Worm (Caenorhabditis elegans): Measurements from ENCODE around the gene E04F6.15.
A peak's percentile ranks its signal among the peaks of the same experiment; 100 is the strongest.

The E04F6.15 gene

DNA sequence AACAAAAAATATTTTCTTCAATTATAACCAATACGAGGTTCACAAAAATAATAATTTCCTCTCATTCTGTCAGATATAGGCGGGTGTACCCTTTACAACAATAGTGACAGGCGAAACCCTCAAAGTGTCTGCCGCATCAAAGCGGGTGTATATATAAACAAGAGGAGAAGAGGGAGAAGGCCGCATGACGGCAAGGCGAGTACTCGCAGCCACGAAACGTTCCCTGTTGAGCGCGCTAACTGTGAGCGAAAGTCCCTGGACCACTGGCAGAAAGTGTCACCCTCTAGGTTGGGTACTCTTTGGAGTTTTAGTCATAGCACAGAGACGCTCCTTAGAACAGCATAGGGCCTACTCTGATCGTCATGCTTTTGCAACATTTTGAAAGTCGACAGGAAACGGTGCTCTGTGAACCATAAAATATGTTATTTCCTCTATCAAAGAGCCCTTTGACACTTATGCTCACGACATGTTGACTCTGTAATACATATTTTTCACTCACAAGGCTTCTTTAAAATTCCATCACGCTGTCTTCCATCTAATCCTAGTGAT is 10.0 kb downstream of the E04F6.15 start, which contains the start of gene pcrg-1 (continued):
- TF ChIP-seq ceh-20 (GFP tag; IDR thresholded peaks at IDR 0.05): peak; percentile 79
- peak; percentile 62; the same call in 1 of the 2 replicates for TF ChIP-seq ceh-44 (GFP tag; IDR thresholded peaks at IDR 0.05)
- TF ChIP-seq F10B5.3 (tag; optimal IDR thresholded peaks at IDR 0.05): peak; percentile 72
- no peak for TF ChIP-seq tag-97 (GFP tag; IDR thresholded peaks at IDR 0.05)
- TF ChIP-seq hmg-1.1 (GFP tag; IDR thresholded peaks at IDR 0.05): peak; percentile 97
- peak; percentile 66 for TF ChIP-seq zip-11 (GFP tag; IDR thresholded peaks at IDR 0.05)
- TF ChIP-seq Y105C5A.15 (GFP tag; IDR thresholded peaks at IDR 0.05): peak; percentile 90
- TF ChIP-seq ces-1 (GFP tag; optimal IDR thresholded peaks at IDR 0.05): no peak
- no peak for TF ChIP-seq pqm-1 (tag; optimal IDR thresholded peaks at IDR 0.05)
- TF ChIP-seq nhr-41 (GFP tag; IDR thresholded peaks at IDR 0.05): peak; percentile 89
- TF ChIP-seq D1046.2 (GFP tag; IDR thresholded peaks at IDR 0.05): peak; percentile 90; the same call in 1 of the 2 replicates
- peak; percentile 76 for TF ChIP-seq ctbp-1 (GFP tag; IDR thresholded peaks at IDR 0.05)
- TF ChIP-seq snpc-4 (tag; optimal IDR thresholded peaks at IDR 0.05): peak; percentile 95
- TF ChIP-seq ceh-82 (tag; optimal IDR thresholded peaks at IDR 0.05): no peak
- no peak for TF ChIP-seq sdz-12 (GFP tag; optimal IDR thresholded peaks at IDR 0.05)
- peak; percentile 84 for TF ChIP-seq nhr-42 (GFP tag; IDR thresholded peaks at IDR 0.05)
- peak; percentile 63; the same call in 1 of the 2 replicates for TF ChIP-seq daf-19 (GFP tag; conservative IDR thresholded peaks at IDR 0.05)
- peak; percentile 85 for TF ChIP-seq mxl-3 (GFP tag; optimal IDR thresholded peaks at IDR 0.05)
- peak; percentile 55 for TF ChIP-seq dmd-6 (GFP tag; IDR thresholded peaks at IDR 0.05)
- peak; percentile 73; the same call in 1 of the 2 replicates for TF ChIP-seq daf-8 (GFP tag; IDR thresholded peaks at IDR 0.05)
- TF ChIP-seq lin-39 (tag; optimal IDR thresholded peaks at IDR 0.05): no peak
- peak; percentile 93 for TF ChIP-seq arid-1 (GFP tag; conservative IDR thresholded peaks at IDR 0.05)
- peak; percentile 83 for TF ChIP-seq tra-1 (GFP tag; IDR thresholded peaks at IDR 0.05)
- peak; percentile 79 for TF ChIP-seq lin-29 (GFP tag; IDR thresholded peaks at IDR 0.05)
- TF ChIP-seq aly-2 (tag; optimal IDR thresholded peaks at IDR 0.05): no peak
- no peak for TF ChIP-seq nhr-28 (tag; optimal IDR thresholded peaks at IDR 0.05)
- no peak for TF ChIP-seq R02D3.7 (tag; optimal IDR thresholded peaks at IDR 0.05)
- peak; percentile 74 for TF ChIP-seq rbr-2 (tag; optimal IDR thresholded peaks at IDR 0.05)
- no peak for TF ChIP-seq skn-1 (tag; optimal IDR thresholded peaks at IDR 0.05)
- peak; percentile 77 for TF ChIP-seq nhr-6 (tag; optimal IDR thresholded peaks at IDR 0.05)
- peak; percentile 51; the same call in 1 of the 2 replicates for TF ChIP-seq zfp-3 (GFP tag; conservative IDR thresholded peaks at IDR 0.05)
- TF ChIP-seq F44E2.7 (GFP tag; IDR thresholded peaks at IDR 0.05): peak; percentile 55; the same call in 1 of the 2 replicates
- peak; percentile 69 for TF ChIP-seq nhr-25 (tag; optimal IDR thresholded peaks at IDR 0.05; ENCODE audit: borderline replicate concordance, insufficient read depth)
- peak; percentile 86 for TF ChIP-seq snpc-1.2 (GFP tag; IDR thresholded peaks at IDR 0.05)
- TF ChIP-seq mdl-1 (tag; optimal IDR thresholded peaks at IDR 0.05): no peak
- peak; percentile 82 for TF ChIP-seq Y5F2A.4 (GFP tag; optimal IDR thresholded peaks at IDR 0.05)
- peak; percentile 89 for TF ChIP-seq pha-4 (GFP tag; IDR thresholded peaks at IDR 0.05)
- TF ChIP-seq pha-4 (tag; optimal IDR thresholded peaks at IDR 0.05): peak; percentile 42
- peak; percentile 89 for TF ChIP-seq aha-1 (tag)
- TF ChIP-seq nhr-11 (tag; optimal IDR thresholded peaks at IDR 0.05): no peak
- no peak for TF ChIP-seq lin-15B (tag; optimal IDR thresholded peaks at IDR 0.05)
- TF ChIP-seq lir-3 (tag; optimal IDR thresholded peaks at IDR 0.05): peak; percentile 70
- no peak for TF ChIP-seq cey-2 (tag; optimal IDR thresholded peaks at IDR 0.05; ENCODE audit: borderline replicate concordance, insufficient read depth)
- TF ChIP-seq unc-130 (GFP tag; optimal IDR thresholded peaks at IDR 0.05): peak; percentile 47
- TF ChIP-seq T20F7.1 (GFP tag; optimal IDR thresholded peaks at IDR 0.05): peak; percentile 35
- TF ChIP-seq daf-16 (GFP tag; optimal IDR thresholded peaks at IDR 0.05): peak; percentile 81 to 87
- TF ChIP-seq daf-16 (tag; optimal IDR thresholded peaks at IDR 0.05): peak; percentile 60
- peak; percentile 57 for TF ChIP-seq ztf-7 (tag; optimal IDR thresholded peaks at IDR 0.05)
- peak; percentile 59 for TF ChIP-seq nhr-102 (tag; optimal IDR thresholded peaks at IDR 0.05)
